Fruit fly (Drosophila melanogaster) whole organism, embryonic: ENCODE measurements around the gene Sulf1.
A peak's percentile ranks its signal among the peaks of the same experiment; 100 is the strongest.

Source experiments
- Ada2b ChIP-seq: fragments of 200-800 bp; sonication (Bioruptor generic); IDR thresholded peaks from 2 replicates; pipeline ENCODE4 v1.3.6; 2022; ENCODE audit warnings: missing biosample characterization, missing genetic modification characterization
- Antp ChIP-seq: fragments of 200-800 bp; sonication (Bioruptor generic); optimal IDR thresholded peaks from 3 replicates; lab custom pipeline; 2016; ENCODE audit warnings: missing biosample characterization, missing genetic modification characterization
- B-H1 ChIP-seq: fragments of 200-800 bp; sonication (Bioruptor generic); IDR thresholded peaks from 3 replicates; pipeline ENCODE4 v1.3.6; 2022; ENCODE audit warnings: missing biosample characterization, missing genetic modification characterization
- BtbVII ChIP-seq: fragments of 200-800 bp; sonication (Bioruptor generic); optimal IDR thresholded peaks from 3 replicates; lab custom pipeline; 2017; ENCODE audit warnings: missing biosample characterization, mild to moderate bottlenecking, missing genetic modification characterization
- CG10565 ChIP-seq: fragments of 200-800 bp; sonication (Bioruptor generic); optimal IDR thresholded peaks from 3 replicates; lab custom pipeline; 2016; ENCODE audit warnings: missing biosample characterization, mild to moderate bottlenecking, missing genetic modification characterization
- CG10959 ChIP-seq: fragments of 200-800 bp; sonication (Bioruptor generic); IDR thresholded peaks from 2 replicates; pipeline ENCODE4 v1.3.6; 2022; ENCODE audit warnings: missing biosample characterization, missing genetic modification characterization
- CG12219 ChIP-seq: fragments of 200-800 bp; sonication (Bioruptor generic); optimal IDR thresholded peaks from 3 replicates; lab custom pipeline; 2018; ENCODE audit warnings: missing biosample characterization, mild to moderate bottlenecking, missing genetic modification characterization
- CG1233 ChIP-seq: fragments of 200-800 bp; sonication (Bioruptor generic); optimal IDR thresholded peaks from 4 replicates; lab custom pipeline; 2018; ENCODE audit warnings: missing biosample characterization, mild to moderate bottlenecking, missing genetic modification characterization
- CG12391 ChIP-seq: fragments of 200-800 bp; sonication (Bioruptor generic); optimal IDR thresholded peaks from 3 replicates; lab custom pipeline; 2018; ENCODE audit warnings: missing biosample characterization, mild to moderate bottlenecking, missing genetic modification characterization, moderate library complexity
- CG14860 ChIP-seq: fragments of 200-800 bp; sonication (Bioruptor generic); IDR thresholded peaks from 3 replicates; pipeline ENCODE4 v1.3.6; 2022; ENCODE audit warnings: missing biosample characterization, missing genetic modification characterization; ENCODE audit not compliant: partially characterized antibody
- CG15479 ChIP-seq: fragments of 200-800 bp; sonication (Bioruptor generic); optimal IDR thresholded peaks from 3 replicates; lab custom pipeline; 2019; ENCODE audit warnings: missing biosample characterization, mild to moderate bottlenecking, missing genetic modification characterization, moderate library complexity
- CG16813 ChIP-seq: fragments of 200-800 bp; sonication (Bioruptor generic); IDR thresholded peaks from 3 replicates; pipeline ENCODE4 v1.3.6; 2022; ENCODE audit warnings: missing biosample characterization, missing genetic modification characterization; ENCODE audit not compliant: partially characterized antibody
- CG17385 ChIP-seq: fragments of 200-800 bp; sonication (Bioruptor generic); optimal IDR thresholded peaks from 3 replicates; lab custom pipeline; 2018; ENCODE audit warnings: missing biosample characterization, mild to moderate bottlenecking, missing genetic modification characterization
- CG2129 ChIP-seq: fragments of 200-800 bp; sonication (Bioruptor generic); IDR thresholded peaks from 2 replicates; pipeline ENCODE4 v1.3.6; 2022; ENCODE audit warnings: missing biosample characterization, missing genetic modification characterization; ENCODE audit not compliant: partially characterized antibody
- CG2202 ChIP-seq: fragments of 200-800 bp; sonication (Bioruptor generic); optimal IDR thresholded peaks from 2 replicates; lab custom pipeline; 2018; ENCODE audit warnings: missing biosample characterization, mild to moderate bottlenecking, missing genetic modification characterization
- CG2889 ChIP-seq: fragments of 200-800 bp; sonication (Bioruptor generic); IDR thresholded peaks from 3 replicates; pipeline ENCODE4 v1.3.6; 2022; ENCODE audit warnings: missing biosample characterization, missing genetic modification characterization
- CG30020 ChIP-seq: fragments of 200-800 bp; optimal IDR thresholded peaks from 2 replicates; lab custom pipeline; 2019; ENCODE audit warnings: missing biosample characterization, mild to moderate bottlenecking, missing genetic modification characterization, moderate library complexity
- CG31365 ChIP-seq: fragments of 200-800 bp; sonication (Bioruptor generic); optimal IDR thresholded peaks from 2 replicates; lab custom pipeline; 2018; ENCODE audit warnings: missing biosample characterization, mild to moderate bottlenecking, missing genetic modification characterization
- CG3726 ChIP-seq: fragments of 200-800 bp; sonication (Bioruptor generic); IDR thresholded peaks from 3 replicates; pipeline ENCODE4, ENCODE4 v1.3.6; 2022; ENCODE audit warnings: missing biosample characterization, missing genetic modification characterization
- CG3847 ChIP-seq: fragments of 200-800 bp; sonication (Bioruptor generic); IDR thresholded peaks from 2 replicates; pipeline ENCODE4 v1.3.6; 2022; ENCODE audit warnings: missing biosample characterization, missing genetic modification characterization
- CG4617 ChIP-seq: fragments of 200-800 bp; sonication (Bioruptor generic); optimal IDR thresholded peaks from 3 replicates; lab custom pipeline; 2016; ENCODE audit warnings: missing biosample characterization, missing genetic modification characterization, borderline replicate concordance
- CG6765 ChIP-seq: fragments of 200-800 bp; sonication (Bioruptor generic); optimal IDR thresholded peaks from 3 replicates; lab custom pipeline; 2017; ENCODE audit warnings: missing biosample characterization, mild to moderate bottlenecking, missing genetic modification characterization
- CG7745 ChIP-seq: fragments of 200-800 bp; sonication (Bioruptor generic); optimal IDR thresholded peaks from 2 replicates; lab custom pipeline; 2018; ENCODE audit warnings: missing biosample characterization, mild to moderate bottlenecking, missing genetic modification characterization, moderate library complexity
- CG8290 ChIP-seq, 3 experiments: fragments of 200-800 bp; sonication (Bioruptor generic); optimal IDR thresholded peaks; 2 replicates each; lab custom pipeline; 2016 to 2019; ENCODE audit warnings: missing biosample characterization in 3 of 3, missing genetic modification characterization in 3 of 3, mild to moderate bottlenecking in 2 of 3, moderate library complexity in 1 of 3
- Eip74EF ChIP-seq, 2 experiments: fragments of 200-800 bp in 1 of 2; fragments of >200 bp in 1 of 2; sonication (Bioruptor generic) in 1 of 2; optimal IDR thresholded peaks; 2 replicates each; lab custom pipeline; 2017 to 2019; ENCODE audit warnings: missing biosample characterization in 2 of 2, missing genetic modification characterization in 2 of 2, mild to moderate bottlenecking in 1 of 2, moderate library complexity in 1 of 2
- Ets97D ChIP-seq: fragments of 200-800 bp; sonication (Bioruptor generic); optimal IDR thresholded peaks from 3 replicates; lab custom pipeline; 2016; ENCODE audit warnings: missing biosample characterization, missing genetic modification characterization
- Fer2 ChIP-seq: fragments of 200-800 bp; sonication (Bioruptor generic); optimal IDR thresholded peaks from 2 replicates; lab custom pipeline; 2018; ENCODE audit warnings: missing biosample characterization, mild to moderate bottlenecking, missing genetic modification characterization, moderate library complexity
- HmgD ChIP-seq: fragments of 200-800 bp; sonication (Bioruptor generic); optimal IDR thresholded peaks from 3 replicates; lab custom pipeline; 2016; ENCODE audit warnings: missing biosample characterization, missing genetic modification characterization
- Hr3 ChIP-seq: fragments of 200-800 bp; sonication (Bioruptor generic); optimal IDR thresholded peaks from 3 replicates; lab custom pipeline; 2016; ENCODE audit warnings: missing biosample characterization, missing genetic modification characterization
- MESR4 ChIP-seq: fragments of 200-800 bp; sonication (Bioruptor generic); optimal IDR thresholded peaks from 2 replicates; lab custom pipeline; 2018; ENCODE audit warnings: missing biosample characterization, mild to moderate bottlenecking, missing genetic modification characterization, moderate library complexity
- Nf-YC ChIP-seq: fragments of 200-800 bp; optimal IDR thresholded peaks from 3 replicates; lab custom pipeline; 2019; ENCODE audit warnings: missing biosample characterization, mild to moderate bottlenecking, missing genetic modification characterization, moderate library complexity
- NfI ChIP-seq: fragments of 200-800 bp; sonication (Bioruptor generic); optimal IDR thresholded peaks from 3 replicates; lab custom pipeline; 2018; ENCODE audit warnings: missing biosample characterization, mild to moderate bottlenecking, missing genetic modification characterization, moderate library complexity
- Oaz ChIP-seq: fragments of 200-800 bp; sonication (Bioruptor generic); IDR thresholded peaks from 2 replicates; pipeline ENCODE4 v1.3.6; 2022; ENCODE audit warnings: missing biosample characterization, missing genetic modification characterization
- Ptx1 ChIP-seq: fragments of 200-800 bp; sonication (Bioruptor generic); IDR thresholded peaks from 2 replicates; pipeline ENCODE4 v1.3.6; 2022; ENCODE audit warnings: missing biosample characterization, missing genetic modification characterization
- Trl ChIP-seq, 3 experiments: fragments of >200 bp in 2 of 3; fragments of 200-800 bp in 1 of 3; sonication (Bioruptor generic) in 1 of 3; optimal IDR thresholded peaks; 2 replicates in 1 of 3; 3 replicates in 2 of 3; lab custom pipeline; 2016 to 2017; ENCODE audit warnings: missing biosample characterization in 1 of 3, missing genetic modification characterization in 1 of 3
- Xbp1 ChIP-seq: fragments of 200-800 bp; sonication (Bioruptor generic); optimal IDR thresholded peaks from 3 replicates; lab custom pipeline; 2016; ENCODE audit warnings: missing biosample characterization, mild to moderate bottlenecking, missing genetic modification characterization
- amos ChIP-seq: fragments of 200-800 bp; sonication (Bioruptor generic); IDR thresholded peaks from 2 replicates; pipeline ENCODE4 v1.3.6; 2022; ENCODE audit warnings: missing biosample characterization, missing genetic modification characterization; ENCODE audit not compliant: partially characterized antibody
- bbx ChIP-seq: fragments of 200-800 bp; sonication (Bioruptor generic); IDR thresholded peaks from 2 replicates; pipeline ENCODE4 v1.3.6; 2022; ENCODE audit warnings: missing biosample characterization, missing genetic modification characterization; ENCODE audit not compliant: partially characterized antibody
- bcd ChIP-seq: fragments of 200-800 bp; sonication (Bioruptor generic); optimal IDR thresholded peaks from 2 replicates; lab custom pipeline; 2017; ENCODE audit warnings: missing biosample characterization, mild to moderate bottlenecking, missing genetic modification characterization
- chn ChIP-seq: fragments of 200-800 bp; sonication (Bioruptor generic); optimal IDR thresholded peaks from 2 replicates; lab custom pipeline; 2016; ENCODE audit warnings: missing biosample characterization, missing genetic modification characterization
- gcm2 ChIP-seq: fragments of 200-800 bp; sonication (Bioruptor generic); optimal IDR thresholded peaks from 2 replicates; lab custom pipeline; 2016; ENCODE audit warnings: missing biosample characterization, missing genetic modification characterization
- ham ChIP-seq: fragments of 200-800 bp; sonication (Bioruptor generic); IDR thresholded peaks from 2 replicates; pipeline ENCODE4 v1.3.6; 2022; ENCODE audit warnings: missing biosample characterization, missing genetic modification characterization
- lbe ChIP-seq: fragments of 200-800 bp; sonication (Bioruptor generic); optimal IDR thresholded peaks from 2 replicates; lab custom pipeline; 2016; ENCODE audit warnings: missing biosample characterization, mild to moderate bottlenecking, missing genetic modification characterization
- lilli ChIP-seq: fragments of 200-800 bp; sonication (Bioruptor generic); optimal IDR thresholded peaks from 3 replicates; lab custom pipeline; 2016; ENCODE audit warnings: missing biosample characterization, missing genetic modification characterization
- rib ChIP-seq: fragments of 200-800 bp; sonication (Bioruptor generic); IDR thresholded peaks from 2 replicates; pipeline ENCODE4 v1.3.6; 2022; ENCODE audit warnings: missing biosample characterization, missing genetic modification characterization
- slou ChIP-seq: fragments of 200-800 bp; sonication (Bioruptor generic); optimal IDR thresholded peaks from 3 replicates; lab custom pipeline; 2016; ENCODE audit warnings: missing biosample characterization, missing genetic modification characterization
- tio ChIP-seq: fragments of 200-800 bp; sonication (Bioruptor generic); optimal IDR thresholded peaks from 2 replicates; lab custom pipeline; 2017; ENCODE audit warnings: missing biosample characterization, missing genetic modification characterization, inconsistent platforms
- z ChIP-seq: fragments of 200-800 bp; sonication (Bioruptor generic); IDR thresholded peaks from 3 replicates; pipeline ENCODE4 v1.3.6; 2022; ENCODE audit warnings: missing biosample characterization, missing genetic modification characterization

Gene Sulf1

DNA sequence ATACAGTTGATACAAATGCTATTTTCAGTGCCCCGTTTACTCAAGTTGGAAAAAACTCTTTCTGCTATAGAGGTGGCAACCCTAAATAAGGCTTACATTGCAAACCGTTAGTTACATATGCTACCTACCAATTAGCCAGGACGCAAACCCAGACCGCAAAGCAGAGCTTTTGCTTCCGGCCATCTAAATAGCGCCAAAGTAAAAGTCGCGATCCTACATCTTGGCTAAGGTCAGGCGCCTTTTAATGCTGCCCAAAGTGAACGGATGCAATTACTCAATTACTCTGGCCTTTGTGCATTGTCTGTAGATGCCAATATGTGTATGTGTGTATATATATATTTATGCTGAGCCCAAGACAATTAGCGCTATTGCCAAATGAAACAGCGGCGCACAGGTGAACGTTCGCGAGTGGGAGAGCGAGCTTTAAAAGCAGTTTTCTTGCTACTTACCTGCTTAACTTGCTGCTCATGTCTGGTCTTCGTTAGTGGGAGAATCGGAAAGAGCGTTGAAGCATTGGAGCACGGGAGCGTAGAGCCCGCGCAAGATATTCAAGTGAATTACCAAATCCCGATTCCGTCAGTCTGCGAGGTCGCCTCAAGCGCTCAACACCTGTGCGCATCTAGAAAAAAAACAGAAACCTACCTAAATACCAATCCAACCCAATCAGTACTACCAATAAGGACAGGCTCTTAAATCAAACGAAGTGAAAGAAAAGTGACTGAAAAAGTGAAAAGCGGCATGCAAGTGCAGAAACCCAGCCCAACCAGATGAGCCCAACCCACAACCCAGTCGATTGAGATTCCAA is 34.0 kb downstream of the Sulf1 start, which contains the start of gene Zip89B (continued):
- peak; percentile 59 for TF ChIP-seq Ets97D (GFP tag; lab: Kevin White, UChicago)
- TF ChIP-seq Antp, result no peak
- no peak for TF ChIP-seq CG10565 (GFP tag; lab: Kevin White, UChicago)
- no peak for TF ChIP-seq Hr3
- no peak for TF ChIP-seq CG16813 (GFP tag; lab: Robert Waterston, UW)
- no peak for TF ChIP-seq CG12219 (GFP tag; lab: Kevin White, UChicago)
- TF ChIP-seq lilli (GFP tag; lab: Kevin White, UChicago), result no peak
- TF ChIP-seq CG2889 (GFP tag; lab: Robert Waterston, UW), result no peak
- peak; percentile 27; the same call in 1 of the 2 replicates for TF ChIP-seq amos
- no peak for TF ChIP-seq CG12391 (tag; lab: Kevin White, UChicago)
- no peak for TF ChIP-seq CG2129 (GFP tag; lab: Robert Waterston, UW)
- no peak for TF ChIP-seq CG1233
- peak; percentile 72 for TF ChIP-seq CG31365 (tag; lab: Kevin White, UChicago)
- TF ChIP-seq Ptx1, result no peak
- peak; percentile 10 for TF ChIP-seq CG8290 (GFP tag; optimal IDR thresholded peaks at IDR 0.05; lab: Kevin White, UChicago)
- TF ChIP-seq CG8290 (tag; optimal IDR thresholded peaks at IDR 0.05; lab: Kevin White, UChicago), result peak in 1 of 2 experiments; percentile 76
- no peak for TF ChIP-seq z (GFP tag; lab: Robert Waterston, UW)
- no peak for TF ChIP-seq bcd (GFP tag; lab: Kevin White, UChicago)
- TF ChIP-seq Eip74EF (GFP tag; optimal IDR thresholded peaks at IDR 0.05; lab: Kevin White, UChicago), result no peak
- TF ChIP-seq B-H1 (GFP tag; lab: Robert Waterston, UW), result no peak
- TF ChIP-seq Trl (optimal IDR thresholded peaks at IDR 0.05; lab: Kevin White, UChicago), result peak; percentile 56 to 81
- no peak for TF ChIP-seq Trl (GFP tag; optimal IDR thresholded peaks at IDR 0.05; lab: Kevin White, UChicago)
- TF ChIP-seq CG14860 (GFP tag; lab: Robert Waterston, UW), result no peak
- no peak for TF ChIP-seq Ada2b (GFP tag; lab: Robert Waterston, UW)
- no peak for TF ChIP-seq CG17385 (GFP tag; lab: Kevin White, UChicago)
- no peak for TF ChIP-seq CG3726 (GFP tag; lab: Robert Waterston, UW)
- TF ChIP-seq CG2202 (tag; lab: Kevin White, UChicago), result no peak
- TF ChIP-seq Fer2 (tag; lab: Kevin White, UChicago), result no peak
- TF ChIP-seq CG10959 (GFP tag; lab: Robert Waterston, UW), result no peak
- 0 out of 2 replicates have a peak, but pooled peaks have one; percentile 29 for TF ChIP-seq rib (GFP tag; lab: Robert Waterston, UW)
- no peak for TF ChIP-seq tio (GFP tag; lab: Kevin White, UChicago)
- TF ChIP-seq HmgD, result no peak
- TF ChIP-seq Oaz, result no peak
- TF ChIP-seq Nf-YC (tag; lab: Kevin White, UChicago), result no peak
- TF ChIP-seq CG30020 (tag; lab: Kevin White, UChicago), result no peak
- no peak for TF ChIP-seq NfI (GFP tag; lab: Kevin White, UChicago)
- TF ChIP-seq CG4617, result no peak
- TF ChIP-seq Xbp1 (GFP tag; lab: Kevin White, UChicago), result no peak
- no peak for TF ChIP-seq CG7745 (tag; lab: Kevin White, UChicago)
- TF ChIP-seq CG6765 (GFP tag; lab: Kevin White, UChicago), result no peak
- TF ChIP-seq lbe (GFP tag; lab: Kevin White, UChicago), result no peak
- TF ChIP-seq ham (GFP tag; lab: Robert Waterston, UW), result no peak
- TF ChIP-seq BtbVII (GFP tag; lab: Kevin White, UChicago), result peak; percentile 53
- TF ChIP-seq MESR4 (GFP tag; lab: Kevin White, UChicago), result no peak
- TF ChIP-seq CG15479, result no peak
- TF ChIP-seq slou (GFP tag; lab: Kevin White, UChicago), result no peak
- TF ChIP-seq bbx, result no peak; the same call in 1 of the 2 replicates
- no peak for TF ChIP-seq gcm2 (GFP tag; lab: Kevin White, UChicago)
- TF ChIP-seq CG3847 (GFP tag; lab: Robert Waterston, UW), result no peak
- TF ChIP-seq chn (GFP tag; lab: Kevin White, UChicago), result no peak
